Worm (Caenorhabditis elegans) whole organism, mixed stage, embryonic: ENCODE results near the gene fbxa-220.

Experiments used
- bed-3 ChIP-seq: fragments of 200-800 bp; sonication (Bioruptor generic); optimal IDR thresholded peaks from 3 replicates; lab custom pipeline; 2018; ENCODE audit warnings: mild to moderate bottlenecking, missing genetic modification characterization, moderate library complexity, missing compliant biosample characterization
- ceh-39 ChIP-seq: fragments of 150-350 bp; optimal IDR thresholded peaks from 2 replicates; lab custom pipeline; 2014; ENCODE audit warnings: missing biosample characterization, missing genetic modification characterization
- cnd-1 ChIP-seq: fragments of 200-800 bp; sonication (Bioruptor generic); optimal IDR thresholded peaks from 2 replicates; lab custom pipeline; 2018; ENCODE audit warnings: mild to moderate bottlenecking, missing genetic modification characterization, missing compliant biosample characterization
- elt-1 ChIP-seq: sonication (generic microtip); optimal IDR thresholded peaks from 2 replicates; lab custom pipeline; 2017; ENCODE audit warnings: missing genetic modification characterization, mild to moderate bottlenecking, missing compliant biosample characterization, antibody characterized with exemption, moderate library complexity, borderline replicate concordance; ENCODE audit not compliant: insufficient read depth
- elt-3 ChIP-seq: fragments of 150-350 bp; optimal IDR thresholded peaks from 2 replicates; lab custom pipeline; 2014; ENCODE audit warnings: missing biosample characterization, missing genetic modification characterization
- lsy-2 ChIP-seq: fragments of 150-350 bp; optimal IDR thresholded peaks from 2 replicates; lab custom pipeline; 2014; ENCODE audit warnings: missing biosample characterization, missing genetic modification characterization
- nhr-237 ChIP-seq: fragments of 150-350 bp; optimal IDR thresholded peaks from 2 replicates; lab custom pipeline; 2014; ENCODE audit warnings: missing biosample characterization, missing genetic modification characterization
- nhr-28 ChIP-seq: fragments of 150-350 bp; optimal IDR thresholded peaks from 2 replicates; lab custom pipeline; 2014; ENCODE audit warnings: missing biosample characterization, missing genetic modification characterization
- unc-62 ChIP-seq: fragments of 150-350 bp; optimal IDR thresholded peaks from 2 replicates; lab custom pipeline; 2014; ENCODE audit warnings: missing biosample characterization, missing genetic modification reagents, missing genetic modification characterization

DNA sequence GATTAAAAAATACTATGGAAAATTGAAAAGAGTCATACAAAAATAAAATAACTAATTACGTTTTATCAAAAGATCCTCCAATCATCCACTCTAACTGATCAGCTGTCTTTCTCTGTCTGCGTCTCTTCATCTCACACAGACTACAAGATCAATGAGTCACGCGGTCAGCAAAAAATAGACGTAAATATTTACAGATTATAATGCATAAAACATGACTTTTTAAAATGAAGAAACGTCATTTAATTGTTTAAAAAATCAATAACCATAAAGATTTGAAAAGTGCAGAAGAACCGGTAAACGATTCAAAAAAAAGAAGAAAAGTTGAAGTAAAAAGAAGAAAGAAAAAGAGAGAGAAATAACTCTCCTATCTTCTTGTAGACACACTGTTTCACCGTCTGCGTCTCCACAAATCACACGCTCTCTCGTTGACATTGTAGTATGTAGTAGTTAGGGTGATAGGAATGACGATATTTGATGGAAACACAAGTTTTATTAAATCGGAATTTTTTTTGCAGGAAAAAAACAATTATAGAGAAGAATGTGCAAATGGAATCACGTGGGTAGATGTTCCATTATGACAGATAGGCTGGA lies 39.1 kb downstream of the fbxa-220 start:
- no peak for TF ChIP-seq unc-62 (GFP tag; lab: Kevin White, UChicago)
- TF ChIP-seq elt-3 (tag; lab: Kevin White, UChicago) = no peak
- no peak for TF ChIP-seq nhr-237 (tag; lab: Kevin White, UChicago)
- no peak for TF ChIP-seq elt-1 (tag; lab: Kevin White, UChicago)
- no peak for TF ChIP-seq cnd-1 (tag; lab: Kevin White, UChicago)
- no peak for TF ChIP-seq nhr-28 (tag; lab: Kevin White, UChicago)
- TF ChIP-seq lsy-2 (tag; lab: Kevin White, UChicago) = no peak
- no peak for TF ChIP-seq bed-3 (GFP tag; lab: Kevin White, UChicago)
- no peak for TF ChIP-seq ceh-39
